Fruit fly (Drosophila melanogaster) whole organism, adult: ENCODE measurements around the gene AOX3.

Source experiments
- CG12768 ChIP-seq: fragments of 200-800 bp; sonication (Bioruptor generic); optimal IDR thresholded peaks from 2 replicates; lab custom pipeline; 2017; ENCODE audit warnings: missing biosample characterization, missing genetic modification characterization, mild to moderate bottlenecking, moderate library complexity, missing genetic modification reagents
- kay ChIP-seq: fragments of 200-800 bp; sonication (Bioruptor generic); peaks from one replicate; lab custom pipeline; 2016; ENCODE audit warnings: missing biosample characterization, missing genetic modification characterization, borderline replicate concordance

DNA sequence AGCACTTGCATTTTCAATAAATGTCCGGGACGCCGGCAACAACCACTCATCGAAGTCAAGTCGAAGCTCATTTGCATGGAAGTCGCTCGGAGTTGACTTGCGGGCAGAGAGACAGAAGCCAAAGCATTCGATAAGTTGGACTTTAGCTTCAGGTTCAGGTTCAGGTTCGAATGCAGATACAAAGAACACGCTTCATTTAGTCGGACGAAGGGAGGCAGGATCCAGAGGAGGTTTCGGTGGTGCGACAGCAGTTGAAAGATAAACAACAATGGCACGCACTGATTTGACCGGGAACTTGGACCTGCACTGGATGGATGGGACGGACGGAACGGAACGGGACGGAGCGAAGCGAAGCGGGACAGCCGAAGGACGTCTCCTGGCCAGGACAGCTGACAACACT, 19.9 kb upstream of the AOX3 start:
- TF ChIP-seq kay (GFP tag; lab: Kevin White, UChicago) = no peak
- TF ChIP-seq CG12768 (GFP tag; lab: Kevin White, UChicago) = no peak
